Worm (Caenorhabditis elegans) whole organism, mixed stage, embryonic: Measurements from ENCODE around the gene ZK54.3.

ENCODE experiments used
- mab-5 ChIP-seq: fragments of 150-350 bp; optimal IDR thresholded peaks from 2 replicates; lab custom pipeline; 2014; ENCODE audit warnings: missing biosample characterization, missing genetic modification characterization
- snpc-4 ChIP-seq: fragments of 150-350 bp; optimal IDR thresholded peaks from 2 replicates; lab custom pipeline; 2014; ENCODE audit warnings: missing biosample characterization, missing genetic modification characterization

DNA sequence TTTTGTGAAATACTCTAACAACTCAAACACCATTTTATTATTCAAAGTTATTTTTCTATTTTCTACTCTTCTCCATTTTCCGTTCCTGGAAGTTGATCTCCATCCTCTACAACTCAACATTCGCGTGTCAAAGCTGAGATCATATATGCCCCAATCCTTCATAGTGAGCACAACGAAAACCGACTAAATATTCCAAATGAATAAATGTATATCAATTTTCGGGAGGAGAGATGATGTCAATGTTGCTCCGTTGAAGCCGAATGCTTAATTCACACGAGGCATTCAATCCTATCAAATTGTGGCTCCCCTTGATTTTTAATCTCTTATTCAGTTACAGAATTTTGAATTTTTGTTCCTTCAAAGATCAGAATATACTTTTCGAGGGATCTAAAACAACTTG, 49.7 kb upstream of the ZK54.3 start:
- TF ChIP-seq mab-5 (no peak), snpc-4 (tag; lab: Kevin White, UChicago) (no peak)
